Fruit fly (Drosophila melanogaster): ENCODE data around the gene Ssb-c31a.

Gene Ssb-c31a

dm6 chr2L:8230255-8230654 lies 19.1 kb downstream of the Ssb-c31a start:
- TF ChIP-seq CG8478 (optimal IDR thresholded peaks at IDR 0.05) (no peak), CTCF (optimal IDR thresholded peaks at IDR 0.05) (no peak)

dm6 chr2L:8232389-8232788 lies 21.2 kb downstream of the Ssb-c31a start:
- TF ChIP-seq CG8478 (optimal IDR thresholded peaks at IDR 0.05): no peak
- TF ChIP-seq CTCF (optimal IDR thresholded peaks at IDR 0.05): no peak

dm6 chr2L:8233571-8233970 lies 22.4 kb downstream of the Ssb-c31a start:
- TF ChIP-seq CTCF (optimal IDR thresholded peaks at IDR 0.05): no peak
- no peak for TF ChIP-seq CG8478 (optimal IDR thresholded peaks at IDR 0.05)

DNA sequence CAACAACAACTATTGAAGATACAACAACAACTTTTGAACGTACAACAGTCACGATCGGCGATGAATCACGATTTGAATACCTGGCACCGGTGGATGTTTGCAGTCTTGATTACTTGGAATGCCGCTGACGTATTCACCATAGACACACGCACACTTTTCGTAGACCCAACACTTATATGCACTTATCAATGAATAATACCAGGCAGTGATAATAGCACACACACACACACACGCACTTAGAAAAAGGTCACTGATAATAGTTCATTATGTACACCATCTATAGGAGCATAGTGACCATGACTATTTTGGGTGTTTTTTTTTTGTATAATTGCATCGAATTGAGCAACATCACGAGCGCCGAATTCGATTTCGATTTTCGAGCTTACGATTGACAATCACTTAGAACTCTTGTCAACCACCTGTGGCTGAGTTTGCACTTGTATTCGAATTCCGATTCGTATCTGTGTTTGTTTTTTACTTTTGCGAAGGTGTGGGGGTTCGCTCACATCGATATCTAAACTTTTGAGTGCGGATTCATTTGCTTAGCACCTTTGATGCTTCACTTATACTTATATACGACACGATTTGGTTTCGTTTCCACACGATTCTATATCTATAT lies 28.0 kb downstream of the Ssb-c31a start:
- TF ChIP-seq CTCF (optimal IDR thresholded peaks at IDR 0.05) (no peak), CG8478 (optimal IDR thresholded peaks at IDR 0.05) (no peak)

DNA sequence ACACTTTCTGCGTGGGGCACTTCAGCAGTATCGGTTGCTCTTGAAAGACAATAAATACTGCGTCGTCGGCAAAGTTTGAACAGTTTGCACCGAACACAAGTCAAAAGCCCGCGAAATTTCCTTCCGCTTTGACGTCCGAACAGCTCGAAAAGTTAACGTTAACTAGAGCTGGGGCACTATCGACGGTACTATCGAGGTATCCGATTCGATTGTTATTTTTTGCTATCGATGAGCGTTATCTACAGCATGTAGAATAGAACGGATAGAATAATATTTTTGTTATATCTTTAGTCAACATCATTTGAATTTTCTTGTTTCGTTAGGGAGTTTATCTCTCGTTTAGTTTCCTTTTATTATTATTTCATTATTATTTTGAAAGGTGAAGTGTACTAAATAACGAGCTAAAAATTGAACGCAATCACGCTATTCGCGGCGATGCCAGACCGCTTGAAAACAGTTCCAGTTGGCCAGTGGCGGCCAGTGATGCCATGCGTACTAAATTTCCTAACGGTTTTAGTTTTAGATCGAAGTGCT lies 28.6 kb downstream of the Ssb-c31a start, which contains the start of gene Pvr:
Gene Pvr, minus strand, starts transcription at position 167 of the 534 bp plus-strand sequence.
- peak in 1 of 2 experiments; percentile 55 for TF ChIP-seq CTCF (optimal IDR thresholded peaks at IDR 0.05)
- TF ChIP-seq CG8478 (optimal IDR thresholded peaks at IDR 0.05): no peak

DNA sequence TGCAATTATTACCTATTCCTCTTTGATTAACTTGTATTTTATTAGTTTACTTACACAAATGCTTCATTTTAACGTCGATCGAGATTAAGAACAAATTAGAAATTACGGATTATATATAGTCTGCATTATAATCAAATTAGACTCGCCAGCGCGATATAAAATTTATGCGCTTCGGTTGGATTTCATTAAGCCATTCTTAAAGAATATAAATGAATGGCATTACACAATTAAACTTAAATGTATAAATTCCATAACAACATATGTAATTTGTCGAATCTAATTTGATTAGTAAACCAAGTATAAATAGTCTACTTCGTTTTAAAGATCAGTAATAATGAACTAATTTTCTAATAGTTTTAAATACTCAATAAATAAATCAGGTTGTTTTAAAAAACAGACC lies 30.6 kb downstream of the Ssb-c31a start, which contains the start of gene Spn28F:
Gene Spn28F, minus strand, starts transcription at position 101 of the 400 bp plus-strand sequence.
- TF ChIP-seq CTCF (optimal IDR thresholded peaks at IDR 0.05): no peak
- no peak for TF ChIP-seq CG8478 (optimal IDR thresholded peaks at IDR 0.05)

- TF ChIP-seq CG8478 (optimal IDR thresholded peaks at IDR 0.05) (no peak), CTCF (optimal IDR thresholded peaks at IDR 0.05) (no peak)
Observed at dm6 chr2L:8242186-8242585, 31.0 kb downstream of the Ssb-c31a start, which contains the start of gene CG14277. CG14277 (plus strand) TSS chr2L:8242486.

dm6 chr2L:8243903-8244302 lies 32.8 kb downstream of the Ssb-c31a start, which contains the start of gene CG43057:
CG43057 (minus strand) TSS chr2L:8244003.
- TF ChIP-seq CTCF (optimal IDR thresholded peaks at IDR 0.05) (no peak), CG8478 (optimal IDR thresholded peaks at IDR 0.05) (no peak)

DNA sequence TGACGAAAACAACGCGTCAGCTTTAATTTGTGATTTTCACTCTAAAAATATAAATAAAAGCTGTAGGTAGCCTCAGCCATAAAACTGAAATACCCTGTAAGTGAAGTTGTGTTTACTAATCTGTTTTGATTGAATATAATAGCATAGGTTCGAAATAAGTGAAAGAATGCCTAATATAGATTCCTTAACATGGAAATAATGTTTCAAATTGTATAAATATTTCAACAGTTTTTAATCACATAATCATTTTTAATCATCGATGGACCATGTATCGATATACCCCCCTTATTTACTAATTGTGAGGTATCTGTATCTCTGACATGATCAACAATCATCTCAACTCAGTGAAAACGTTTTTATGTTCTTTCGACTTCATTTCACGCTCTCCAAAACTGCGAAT lies 44.3 kb downstream of the Ssb-c31a start:
- TF ChIP-seq CTCF (optimal IDR thresholded peaks at IDR 0.05) (no peak), CG8478 (optimal IDR thresholded peaks at IDR 0.05) (no peak)

DNA sequence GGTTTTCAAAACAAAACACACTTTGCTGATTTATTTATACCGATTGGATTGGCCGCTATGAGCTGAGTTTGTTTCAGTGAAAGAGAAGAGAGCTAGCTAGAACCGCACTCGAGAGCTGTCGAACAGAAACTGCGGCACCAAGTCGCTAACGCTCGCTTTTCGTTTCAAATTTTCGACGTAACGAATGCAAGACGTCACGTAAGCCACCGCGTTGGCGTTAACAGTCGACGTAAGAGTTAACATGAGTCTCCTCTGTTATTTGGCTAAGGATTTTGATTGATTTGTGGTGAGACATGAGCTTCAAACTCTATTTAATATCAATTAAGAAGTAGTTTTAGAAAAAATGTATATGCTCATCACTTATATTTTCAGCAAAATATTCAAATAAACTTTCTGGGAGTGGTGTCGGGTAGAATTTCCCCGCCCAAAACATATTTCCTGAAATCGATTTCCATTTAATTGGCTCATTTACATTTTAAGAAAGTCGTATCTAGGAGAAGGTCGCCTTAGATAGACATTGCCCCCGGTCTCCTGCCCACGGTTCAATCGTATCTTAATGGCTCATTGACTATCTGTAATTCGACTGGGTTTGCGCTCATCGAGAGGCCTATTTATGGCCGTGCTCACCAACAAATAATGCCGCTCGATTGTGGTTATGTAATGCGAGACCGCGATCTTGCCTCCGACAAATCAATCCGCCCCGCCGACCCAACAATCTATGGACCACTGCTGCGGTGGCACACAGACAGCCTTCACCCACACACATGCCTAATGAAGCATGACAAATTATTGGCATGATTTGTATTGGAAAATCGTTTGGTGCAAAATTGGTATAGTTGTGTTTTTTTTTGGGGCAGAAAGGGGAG lies 46.5 kb downstream of the Ssb-c31a start, which contains the start of gene CG8086:
Gene CG8086, minus strand, starts transcription at position 102 of the 866 bp plus-strand sequence.
- TF ChIP-seq CTCF (optimal IDR thresholded peaks at IDR 0.05) (no peak), CG8478 (optimal IDR thresholded peaks at IDR 0.05) (no peak)

All from S2 (cell line).